Worm (Caenorhabditis elegans): ENCODE results near the gene ZK381.2.
A peak's percentile ranks its signal among the peaks of the same experiment; 100 is the strongest.

The ZK381.2 gene

DNA sequence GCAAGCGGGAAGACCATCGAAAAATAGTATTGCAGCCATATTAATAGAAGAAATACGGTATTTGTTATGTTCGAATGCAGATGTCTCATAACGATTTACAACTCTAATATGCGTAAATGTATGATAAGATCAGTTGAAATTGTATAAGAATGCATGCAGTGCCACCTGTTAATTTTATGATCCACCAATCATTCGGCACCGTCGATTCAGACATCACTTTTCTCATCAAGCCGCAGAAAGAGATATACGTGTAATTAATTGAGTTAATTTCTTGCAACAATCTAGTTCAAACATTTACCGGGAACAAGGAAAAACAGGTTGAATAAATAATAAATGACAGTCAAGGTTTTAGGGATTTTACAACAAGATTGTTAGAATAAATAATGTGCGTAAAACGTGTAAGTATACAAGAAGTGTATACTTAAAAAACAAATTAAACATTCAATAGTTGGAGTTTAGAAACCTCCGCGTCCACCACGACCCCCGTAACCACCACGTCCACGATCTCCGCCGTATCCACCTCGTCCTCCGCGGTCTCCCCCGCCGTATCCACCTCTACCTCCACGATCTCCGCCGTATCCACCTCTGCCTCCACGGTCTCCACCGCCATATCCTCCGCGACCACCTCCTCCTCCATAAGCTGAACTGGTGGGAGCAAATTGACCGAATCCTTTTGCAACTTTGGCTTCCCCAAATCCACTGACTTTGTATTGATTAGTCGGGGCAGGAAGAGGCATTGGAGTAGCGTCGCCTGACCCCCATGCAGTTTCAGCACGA lies 9.1 kb downstream of the ZK381.2 start (continued):
- TF ChIP-seq snpc-4 (GFP tag; optimal IDR thresholded peaks at IDR 0.05), result peak; percentile 46
- peak in 2 of 4 experiments; percentile 75 to 76 for TF ChIP-seq snpc-4 (tag; optimal IDR thresholded peaks at IDR 0.05)
- TF ChIP-seq B0336.3 (GFP tag; IDR thresholded peaks at IDR 0.05), result peak; percentile 51
- peak; percentile 42 for TF ChIP-seq lsl-1 (GFP tag; optimal IDR thresholded peaks at IDR 0.05)
- peak; percentile 80 for TF ChIP-seq Y53G8AR.9 (GFP tag; conservative IDR thresholded peaks at IDR 0.05)
- no peak for TF ChIP-seq madf-8 (GFP tag; conservative IDR thresholded peaks at IDR 0.05)
- peak; percentile 38 for TF ChIP-seq him-1 (tag; optimal IDR thresholded peaks at IDR 0.05)
- peak; percentile 11 for TF ChIP-seq die-1 (tag; optimal IDR thresholded peaks at IDR 0.05)
- TF ChIP-seq unc-62 (GFP tag; optimal IDR thresholded peaks at IDR 0.05), result no peak
- TF ChIP-seq snpc-1.3 (tag; optimal IDR thresholded peaks at IDR 0.05; ENCODE audit: insufficient read depth), result peak; percentile 53
- peak; percentile 82 for TF ChIP-seq F49E8.2 (tag; optimal IDR thresholded peaks at IDR 0.05; ENCODE audit: insufficient read depth)
- TF ChIP-seq unc-130 (GFP tag; optimal IDR thresholded peaks at IDR 0.05), result no peak
- peak; percentile 0 for TF ChIP-seq efl-1 (GFP tag; optimal IDR thresholded peaks at IDR 0.05)
- peak; percentile 84 for TF ChIP-seq ekl-4 (GFP tag; IDR thresholded peaks at IDR 0.05)
- peak; percentile 49 for TF ChIP-seq lin-54 (GFP tag; optimal IDR thresholded peaks at IDR 0.05)
- TF ChIP-seq Y56A3A.18 (GFP tag; IDR thresholded peaks at IDR 0.05), result peak; percentile 86; the same call in 1 of the 2 replicates
- TF ChIP-seq pbrm-1 (GFP tag; IDR thresholded peaks at IDR 0.05), result peak; percentile 60
- TF ChIP-seq ceh-58 (GFP tag; IDR thresholded peaks at IDR 0.05), result 0 out of 2 replicates have a peak, but pooled peaks have one; percentile 66
- TF ChIP-seq ceh-40 (GFP tag; IDR thresholded peaks at IDR 0.05), result 0 out of 2 replicates have a peak, but pooled peaks have one; percentile 30
- peak; percentile 44 for TF ChIP-seq F33H1.4 (GFP tag; IDR thresholded peaks at IDR 0.05)
- TF ChIP-seq attf-6 (GFP tag; IDR thresholded peaks at IDR 0.05), result peak; percentile 84
- TF ChIP-seq hlh-26 (GFP tag; conservative IDR thresholded peaks at IDR 0.05), result no peak
- TF ChIP-seq cebp-1 (GFP tag; IDR thresholded peaks at IDR 0.05), result no peak
- no peak for TF ChIP-seq cebp-1 (tag; optimal IDR thresholded peaks at IDR 0.05)
- peak; percentile 71; the same call in 1 of the 2 replicates for TF ChIP-seq egrh-3 (GFP tag; IDR thresholded peaks at IDR 0.05)
- TF ChIP-seq hrde-1 (tag; optimal IDR thresholded peaks at IDR 0.05; ENCODE audit: borderline replicate concordance), result peak; percentile 64
- peak; percentile 64; the same call in 1 of the 2 replicates for TF ChIP-seq lin-26 (GFP tag; IDR thresholded peaks at IDR 0.05)
- TF ChIP-seq egl-18 (GFP tag; IDR thresholded peaks at IDR 0.05), result peak; percentile 78; the same call in 1 of the 2 replicates
- TF ChIP-seq ztf-18 (tag; optimal IDR thresholded peaks at IDR 0.05), result peak; percentile 15
- TF ChIP-seq madf-3 (GFP tag; IDR thresholded peaks at IDR 0.05), result peak; percentile 80
- TF ChIP-seq nhr-120 (GFP tag; IDR thresholded peaks at IDR 0.05), result 0 out of 2 replicates have a peak, but pooled peaks have one; percentile 5
- TF ChIP-seq athp-1 (tag; optimal IDR thresholded peaks at IDR 0.05), result peak; percentile 62
- peak; percentile 37 for TF ChIP-seq snpc-3.4 (tag; optimal IDR thresholded peaks at IDR 0.05)
- no peak for TF ChIP-seq madf-10 (tag; optimal IDR thresholded peaks at IDR 0.05)

DNA sequence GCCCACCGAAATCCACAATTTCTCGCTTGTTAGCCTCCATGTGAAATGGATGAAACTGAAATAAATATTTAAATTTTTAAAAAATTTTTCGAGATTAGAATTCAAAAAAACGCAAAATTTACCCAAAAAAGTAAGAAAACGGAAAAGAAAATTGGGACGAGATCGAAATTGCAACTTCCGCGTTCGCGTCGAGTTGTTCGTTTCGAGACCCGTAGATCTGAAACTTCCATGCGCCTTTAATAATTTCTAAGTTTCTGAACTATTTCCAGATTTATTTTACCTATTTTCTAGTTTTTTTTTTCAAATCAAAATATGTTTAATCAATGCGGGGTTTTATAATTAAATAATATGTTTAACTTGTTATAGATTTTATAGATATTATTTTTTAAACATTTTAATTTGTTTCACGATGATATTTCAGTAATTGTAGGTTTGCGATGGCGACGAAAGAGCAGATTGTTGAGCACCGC lies 11.8 kb downstream of the ZK381.2 start, which contains the start of the genes pgl-1 and him-3:
pgl-1 (minus strand) TSS at position 230 of the 470 bp plus-strand sequence.
him-3 (plus strand) TSS at position 420 of the 470 bp plus-strand sequence.
- TF ChIP-seq nhr-80 (tag; optimal IDR thresholded peaks at IDR 0.05), result no peak
- TF ChIP-seq hmg-1.2 (GFP tag; IDR thresholded peaks at IDR 0.05), result no peak
- TF ChIP-seq Y79H2A.3 (GFP tag; conservative IDR thresholded peaks at IDR 0.05), result no peak
- TF ChIP-seq F33H1.4 (GFP tag; IDR thresholded peaks at IDR 0.05), result peak; percentile 72
- TF ChIP-seq madf-6 (GFP tag; IDR thresholded peaks at IDR 0.05), result peak; percentile 52
- TF ChIP-seq efl-1 (GFP tag; optimal IDR thresholded peaks at IDR 0.05), result peak; percentile 56
- no peak for TF ChIP-seq sdz-38 (tag; optimal IDR thresholded peaks at IDR 0.05)
- TF ChIP-seq snpc-1.3 (tag; optimal IDR thresholded peaks at IDR 0.05; ENCODE audit: insufficient read depth), result no peak
- TF ChIP-seq F52B5.7 (tag; optimal IDR thresholded peaks at IDR 0.05), result no peak
- TF ChIP-seq snpc-4 (GFP tag; optimal IDR thresholded peaks at IDR 0.05), result no peak
- peak in 2 of 4 experiments; percentile 9 to 17 for TF ChIP-seq snpc-4 (tag; optimal IDR thresholded peaks at IDR 0.05)
- no peak for TF ChIP-seq ceh-79 (tag; optimal IDR thresholded peaks at IDR 0.05)
- no peak for TF ChIP-seq nhr-90 (tag; optimal IDR thresholded peaks at IDR 0.05)
- TF ChIP-seq F57C9.4 (tag; optimal IDR thresholded peaks at IDR 0.05), result no peak

Measured in whole organism, young adult.